Fruit fly (Drosophila melanogaster) whole organism, adult: Measurements from ENCODE around the gene Hsp67Ba.

Source experiments
- CG7101 ChIP-seq: fragments of 200-800 bp; sonication (Bioruptor generic); optimal IDR thresholded peaks from 2 replicates; lab custom pipeline; 2018; ENCODE audit warnings: missing biosample characterization, mild to moderate bottlenecking, missing genetic modification characterization, moderate library complexity
- bab1 ChIP-seq: fragments of 200-800 bp; sonication (Bioruptor generic); optimal IDR thresholded peaks from 3 replicates; lab custom pipeline; 2019; ENCODE audit warnings: missing biosample characterization, mild to moderate bottlenecking, missing genetic modification characterization, moderate library complexity
- tj ChIP-seq: fragments of 200-800 bp; sonication (Bioruptor generic); optimal IDR thresholded peaks from 3 replicates; lab custom pipeline; 2017; ENCODE audit warnings: missing biosample characterization, mild to moderate bottlenecking, missing genetic modification characterization, moderate library complexity
- toe ChIP-seq: fragments of 200-800 bp; sonication (Bioruptor generic); optimal IDR thresholded peaks from 2 replicates; lab custom pipeline; 2016; ENCODE audit warnings: missing biosample characterization, missing genetic modification characterization

- peak; percentile 38 for TF ChIP-seq tj
- peak; percentile 7 for TF ChIP-seq bab1 (GFP tag; lab: Kevin White, UChicago)
- no peak for TF ChIP-seq CG7101
- no peak for TF ChIP-seq toe (GFP tag; lab: Kevin White, UChicago)
These were observed 15.2 kb downstream of the Hsp67Ba start, which contains the start of gene mRRF1 for dm6 chr3L:9364131-9364530.
